Worm (Caenorhabditis elegans): Measurements from ENCODE around the gene str-106.
A peak's percentile ranks its signal among the peaks of the same experiment; 100 is the strongest.

str-106 gene

ce11 chrV:16225524-16226116 lies 45.2 kb downstream of the str-106 start (continued):
- peak; percentile 86 for TF ChIP-seq pbrm-1 (GFP tag; IDR thresholded peaks at IDR 0.05)
- TF ChIP-seq hsf-1 (GFP tag; IDR thresholded peaks at IDR 0.05): no peak
- no peak for TF ChIP-seq unc-62 (GFP tag; optimal IDR thresholded peaks at IDR 0.05)
- TF ChIP-seq nhr-27 (tag; optimal IDR thresholded peaks at IDR 0.05): no peak
- no peak for TF ChIP-seq B0035.1 (tag; optimal IDR thresholded peaks at IDR 0.05)
- TF ChIP-seq ceh-58 (GFP tag; IDR thresholded peaks at IDR 0.05): 0 out of 2 replicates have a peak, but pooled peaks have one; percentile 50
- no peak for TF ChIP-seq ceh-91 (GFP tag; IDR thresholded peaks at IDR 0.05)
- TF ChIP-seq nhr-120 (GFP tag; IDR thresholded peaks at IDR 0.05): no peak
- no peak for TF ChIP-seq efl-1 (GFP tag; optimal IDR thresholded peaks at IDR 0.05)
- no peak for TF ChIP-seq sea-2 (GFP tag; IDR thresholded peaks at IDR 0.05)
- TF ChIP-seq bed-1 (GFP tag; IDR thresholded peaks at IDR 0.05): no peak
- 0 out of 2 replicates have a peak, but pooled peaks have one; percentile 52 for TF ChIP-seq egl-44 (GFP tag; IDR thresholded peaks at IDR 0.05)
- no peak for TF ChIP-seq mel-28 (tag; optimal IDR thresholded peaks at IDR 0.05; ENCODE audit: borderline replicate concordance)
- TF ChIP-seq F37B4.10 (GFP tag; IDR thresholded peaks at IDR 0.05): no peak
- no peak for TF ChIP-seq atf-7 (tag; optimal IDR thresholded peaks at IDR 0.05)
- no peak for TF ChIP-seq C06A6.2 (GFP tag; conservative IDR thresholded peaks at IDR 0.05)
- TF ChIP-seq ztf-22 (GFP tag; optimal IDR thresholded peaks at IDR 0.05): no peak
- TF ChIP-seq xnd-1 (tag; optimal IDR thresholded peaks at IDR 0.05): peak; percentile 24
- peak; percentile 70 for TF ChIP-seq tbp1 (GFP tag; optimal IDR thresholded peaks at IDR 0.05)
- no peak for TF ChIP-seq bed-2 (GFP tag; IDR thresholded peaks at IDR 0.05)
- no peak for TF ChIP-seq ccch-3 (GFP tag; optimal IDR thresholded peaks at IDR 0.05)
- TF ChIP-seq mcd-1 (GFP tag; IDR thresholded peaks at IDR 0.05): peak; percentile 32
- peak; percentile 96 for TF ChIP-seq attf-6 (GFP tag; IDR thresholded peaks at IDR 0.05)
- TF ChIP-seq egrh-3 (GFP tag; IDR thresholded peaks at IDR 0.05): 0 out of 2 replicates have a peak, but pooled peaks have one; percentile 28
- 0 out of 2 replicates have a peak, but pooled peaks have one; percentile 40 for TF ChIP-seq Y56A3A.18 (GFP tag; IDR thresholded peaks at IDR 0.05)
- 0 out of 2 replicates have a peak, but pooled peaks have one; percentile 11 for TF ChIP-seq madf-8 (GFP tag; conservative IDR thresholded peaks at IDR 0.05)
- no peak for TF ChIP-seq cebp-1 (GFP tag; IDR thresholded peaks at IDR 0.05)
- TF ChIP-seq cebp-1 (tag; optimal IDR thresholded peaks at IDR 0.05): no peak
- TF ChIP-seq lir-1 (GFP tag; conservative IDR thresholded peaks at IDR 0.05): no peak
- TF ChIP-seq unc-130 (GFP tag; optimal IDR thresholded peaks at IDR 0.05): peak; percentile 13
- no peak for TF ChIP-seq mes-4 (tag; optimal IDR thresholded peaks at IDR 0.05)
- TF ChIP-seq ztf-26 (tag; optimal IDR thresholded peaks at IDR 0.05): no peak
- no peak for TF ChIP-seq K12H6.12 (tag; optimal IDR thresholded peaks at IDR 0.05)
- no peak for TF ChIP-seq nfya-2 (GFP tag; IDR thresholded peaks at IDR 0.05)
- no peak for TF ChIP-seq hrde-1 (tag; optimal IDR thresholded peaks at IDR 0.05; ENCODE audit: borderline replicate concordance)
- TF ChIP-seq snpc-3.4 (tag; optimal IDR thresholded peaks at IDR 0.05): peak; percentile 74
- no peak for TF ChIP-seq F55B11.4 (tag; optimal IDR thresholded peaks at IDR 0.05; ENCODE audit: borderline replicate concordance, insufficient read depth)
- TF ChIP-seq nhr-80 (tag; optimal IDR thresholded peaks at IDR 0.05): no peak
- TF ChIP-seq F49E8.2 (tag; optimal IDR thresholded peaks at IDR 0.05; ENCODE audit: insufficient read depth): peak; percentile 62
- TF ChIP-seq dox-1 (GFP tag; IDR thresholded peaks at IDR 0.05): peak; percentile 77
- no peak for TF ChIP-seq B0019.2 (GFP tag; conservative IDR thresholded peaks at IDR 0.05)
- peak; percentile 91 for TF ChIP-seq hmg-1.2 (GFP tag; IDR thresholded peaks at IDR 0.05)
- TF ChIP-seq sptf-2 (GFP tag; optimal IDR thresholded peaks at IDR 0.05): no peak
- no peak for TF ChIP-seq hmg-20 (GFP tag; IDR thresholded peaks at IDR 0.05)
- peak; percentile 82 for TF ChIP-seq lin-26 (GFP tag; IDR thresholded peaks at IDR 0.05)
- peak; percentile 27 for TF ChIP-seq ztf-18 (tag; optimal IDR thresholded peaks at IDR 0.05)
- no peak for TF ChIP-seq Y67H2A.10 (GFP tag; conservative IDR thresholded peaks at IDR 0.05)
- TF ChIP-seq lin-35 (GFP tag; optimal IDR thresholded peaks at IDR 0.05): no peak
